Fruit fly (Drosophila melanogaster) S2 (cell line): ENCODE measurements around the gene Brf.

Experiments used
- CG8478 ChIP-seq: fragments of >200 bp; optimal IDR thresholded peaks from 2 replicates; lab custom pipeline; 2018
- CTCF ChIP-seq, 2 experiments: fragments of >200 bp; optimal IDR thresholded peaks; 2 replicates each; lab custom pipeline; 2018

DNA sequence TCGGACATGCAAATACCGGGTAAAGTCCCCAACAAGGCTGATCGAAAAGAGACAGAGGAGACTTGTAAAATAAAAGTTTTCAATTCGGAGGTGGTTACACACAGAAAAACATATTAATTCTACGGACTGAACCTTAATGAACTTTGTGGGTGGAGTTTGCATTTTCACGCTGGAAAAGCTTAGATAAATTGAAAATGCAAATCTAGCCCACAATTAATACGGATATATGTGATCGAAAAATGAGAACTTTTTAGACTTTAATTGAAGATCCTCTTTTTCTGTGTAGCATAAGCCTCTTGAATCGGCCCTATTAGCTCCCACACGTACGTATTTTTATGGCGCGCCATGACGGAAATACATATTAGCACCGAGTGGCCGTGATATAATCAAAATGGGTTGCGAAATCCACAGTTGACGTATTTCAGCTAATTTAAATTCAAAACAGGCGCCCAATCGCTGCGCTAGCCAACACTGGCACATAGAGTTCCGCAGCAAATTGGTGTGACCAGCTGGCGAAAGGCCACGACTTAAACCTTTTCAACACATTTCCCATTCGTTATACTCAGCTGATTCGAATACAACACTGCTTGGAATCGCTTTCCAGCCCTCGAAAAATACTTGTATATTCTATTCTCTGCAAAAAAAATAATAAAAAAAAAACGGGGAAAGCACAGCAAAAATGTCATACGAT, 5.7 kb downstream of the Brf start:
- no peak for TF ChIP-seq CG8478 (lab: Kevin White, UChicago)
- peak in 1 of 2 experiments; percentile 12 for TF ChIP-seq CTCF (optimal IDR thresholded peaks at IDR 0.05; lab: Kevin White, UChicago)
